Fruit fly (Drosophila melanogaster) whole organism, embryonic: ENCODE measurements around the gene CG42638.

Experiments used
- Abd-B ChIP-seq: fragments of 200-800 bp; sonication (Bioruptor generic); optimal IDR thresholded peaks from 2 replicates; lab custom pipeline; 2018; ENCODE audit warnings: missing biosample characterization, mild to moderate bottlenecking, missing genetic modification characterization, moderate library complexity
- Antp ChIP-seq: fragments of 200-800 bp; sonication (Bioruptor generic); optimal IDR thresholded peaks from 3 replicates; lab custom pipeline; 2016; ENCODE audit warnings: missing biosample characterization, missing genetic modification characterization
- C15 ChIP-seq: fragments of 200-800 bp; sonication (Bioruptor generic); IDR thresholded peaks from 3 replicates; pipeline ENCODE4 v1.3.6; 2022; ENCODE audit warnings: missing biosample characterization, missing genetic modification characterization
- CG10147 ChIP-seq: fragments of 200-800 bp; sonication (Bioruptor generic); optimal IDR thresholded peaks from 2 replicates; lab custom pipeline; 2019; ENCODE audit warnings: missing biosample characterization, mild to moderate bottlenecking, missing genetic modification characterization, moderate library complexity
- CG11723 ChIP-seq: fragments of 200-800 bp; sonication (Bioruptor generic); optimal IDR thresholded peaks from 2 replicates; lab custom pipeline; 2017; ENCODE audit warnings: missing biosample characterization, mild to moderate bottlenecking, missing genetic modification characterization
- CG13424 ChIP-seq: fragments of 200-800 bp; sonication (Bioruptor generic); optimal IDR thresholded peaks from 2 replicates; lab custom pipeline; 2019; ENCODE audit warnings: missing biosample characterization, mild to moderate bottlenecking, missing genetic modification characterization, moderate library complexity
- CG14965 ChIP-seq: fragments of 200-800 bp; sonication (Bioruptor generic); optimal IDR thresholded peaks from 2 replicates; lab custom pipeline; 2016; ENCODE audit warnings: missing biosample characterization, missing genetic modification characterization, borderline replicate concordance
- CG17359 ChIP-seq: fragments of 200-800 bp; sonication (Bioruptor generic); optimal IDR thresholded peaks from 3 replicates; lab custom pipeline; 2018; ENCODE audit warnings: missing biosample characterization, mild to moderate bottlenecking, missing genetic modification characterization, moderate library complexity
- CG17912 ChIP-seq: fragments of 200-800 bp; sonication (Bioruptor generic); optimal IDR thresholded peaks from 2 replicates; lab custom pipeline; 2018; ENCODE audit warnings: missing biosample characterization, mild to moderate bottlenecking, missing genetic modification characterization
- CG18476 ChIP-seq: fragments of 200-800 bp; sonication (Bioruptor generic); optimal IDR thresholded peaks from 2 replicates; lab custom pipeline; 2016; ENCODE audit warnings: missing biosample characterization, mild to moderate bottlenecking, missing genetic modification characterization
- CG2712 ChIP-seq: fragments of 200-800 bp; optimal IDR thresholded peaks from 3 replicates; lab custom pipeline; 2019; ENCODE audit warnings: missing biosample characterization, mild to moderate bottlenecking, missing genetic modification characterization, moderate library complexity
- CG32772 ChIP-seq: fragments of 200-800 bp; sonication (Bioruptor generic); IDR thresholded peaks from 2 replicates; pipeline ENCODE4 v1.3.6; 2022; ENCODE audit warnings: missing biosample characterization, missing genetic modification characterization
- CG33557 ChIP-seq: fragments of 200-800 bp; sonication (Bioruptor generic); optimal IDR thresholded peaks from 2 replicates; lab custom pipeline; 2019; ENCODE audit warnings: missing biosample characterization, mild to moderate bottlenecking, missing genetic modification characterization, moderate library complexity
- CG3407 ChIP-seq: fragments of 200-800 bp; sonication (Bioruptor generic); optimal IDR thresholded peaks from 2 replicates; lab custom pipeline; 2018; ENCODE audit warnings: missing biosample characterization, mild to moderate bottlenecking, missing genetic modification characterization
- CG4328 ChIP-seq: fragments of 200-800 bp; sonication (Bioruptor generic); optimal IDR thresholded peaks from 3 replicates; lab custom pipeline; 2017; ENCODE audit warnings: missing biosample characterization, missing genetic modification reagents, missing genetic modification characterization
- CG4360 ChIP-seq: fragments of 200-800 bp; sonication (Bioruptor generic); IDR thresholded peaks from 2 replicates; pipeline ENCODE4 v1.3.6; 2022; ENCODE audit warnings: missing biosample characterization, missing genetic modification characterization
- CG6683 ChIP-seq: fragments of 200-800 bp; sonication (Bioruptor generic); optimal IDR thresholded peaks from 2 replicates; lab custom pipeline; 2017; ENCODE audit warnings: missing biosample characterization, mild to moderate bottlenecking, missing genetic modification characterization, missing genetic modification reagents
- CG6791 ChIP-seq: fragments of 200-800 bp; sonication (Bioruptor generic); IDR thresholded peaks from 3 replicates; pipeline ENCODE4 v1.3.6; 2022; ENCODE audit warnings: missing biosample characterization, missing genetic modification characterization; ENCODE audit not compliant: partially characterized antibody
- CG8290 ChIP-seq, 3 experiments: fragments of 200-800 bp; sonication (Bioruptor generic); optimal IDR thresholded peaks; 2 replicates each; lab custom pipeline; 2016 to 2019; ENCODE audit warnings: missing biosample characterization in 3 of 3, missing genetic modification characterization in 3 of 3, mild to moderate bottlenecking in 2 of 3, moderate library complexity in 1 of 3
- CG9437 ChIP-seq: fragments of 200-800 bp; sonication (Bioruptor generic); optimal IDR thresholded peaks from 2 replicates; lab custom pipeline; 2018; ENCODE audit warnings: missing biosample characterization, mild to moderate bottlenecking, missing genetic modification characterization
- CG9609 ChIP-seq: fragments of 200-800 bp; sonication (Bioruptor generic); optimal IDR thresholded peaks from 3 replicates; lab custom pipeline; 2016; ENCODE audit warnings: missing biosample characterization, missing genetic modification characterization
- CoRest ChIP-seq: fragments of 200-800 bp; sonication (Bioruptor generic); optimal IDR thresholded peaks from 3 replicates; lab custom pipeline; 2018; ENCODE audit warnings: missing biosample characterization, mild to moderate bottlenecking, missing genetic modification characterization, moderate library complexity
- Dad ChIP-seq: fragments of 200-800 bp; sonication (Bioruptor generic); optimal IDR thresholded peaks from 3 replicates; lab custom pipeline; 2016; ENCODE audit warnings: missing biosample characterization, missing genetic modification characterization
- HmgZ ChIP-seq: fragments of 200-800 bp; sonication (Bioruptor generic); optimal IDR thresholded peaks from 2 replicates; lab custom pipeline; 2018; ENCODE audit warnings: missing biosample characterization, mild to moderate bottlenecking, missing genetic modification characterization
- NfI ChIP-seq: fragments of 200-800 bp; sonication (Bioruptor generic); optimal IDR thresholded peaks from 3 replicates; lab custom pipeline; 2018; ENCODE audit warnings: missing biosample characterization, mild to moderate bottlenecking, missing genetic modification characterization, moderate library complexity
- PHDP ChIP-seq: fragments of 200-800 bp; sonication (Bioruptor generic); optimal IDR thresholded peaks from 3 replicates; lab custom pipeline; 2018; ENCODE audit warnings: missing biosample characterization, mild to moderate bottlenecking, missing genetic modification characterization, moderate library complexity
- Pdp1 ChIP-seq, 2 experiments: fragments of 200-800 bp; sonication (Bioruptor generic); optimal IDR thresholded peaks; 3 replicates each; lab custom pipeline; 2016; ENCODE audit warnings: missing biosample characterization in 2 of 2, missing genetic modification characterization in 2 of 2, mild to moderate bottlenecking in 1 of 2, moderate library complexity in 1 of 2
- Side ChIP-seq: fragments of 200-800 bp; sonication (Bioruptor generic); optimal IDR thresholded peaks from 2 replicates; lab custom pipeline; 2016; ENCODE audit warnings: missing biosample characterization, missing genetic modification characterization
- Sox102F ChIP-seq: fragments of 200-800 bp; sonication (Bioruptor generic); optimal IDR thresholded peaks from 2 replicates; lab custom pipeline; 2018; ENCODE audit warnings: missing biosample characterization, mild to moderate bottlenecking, missing genetic modification characterization, moderate library complexity
- Sry-β ChIP-seq: fragments of 200-800 bp; sonication (Bioruptor generic); optimal IDR thresholded peaks from 2 replicates; lab custom pipeline; 2018; ENCODE audit warnings: missing biosample characterization, mild to moderate bottlenecking, missing genetic modification characterization, moderate library complexity
- Xrp1 ChIP-seq: fragments of 200-800 bp; sonication (Bioruptor generic); IDR thresholded peaks from 2 replicates; pipeline ENCODE4 v1.3.6; 2022; ENCODE audit warnings: missing biosample characterization, missing genetic modification characterization
- ab ChIP-seq: fragments of 200-800 bp; sonication (Bioruptor generic); optimal IDR thresholded peaks from 2 replicates; lab custom pipeline; 2016; ENCODE audit warnings: missing biosample characterization, missing genetic modification characterization
- aop ChIP-seq: fragments of 200-800 bp; sonication (Bioruptor generic); IDR thresholded peaks from 2 replicates; pipeline ENCODE4 v1.3.6; 2022; ENCODE audit warnings: missing biosample characterization, missing genetic modification characterization
- bcd ChIP-seq: fragments of 200-800 bp; sonication (Bioruptor generic); optimal IDR thresholded peaks from 2 replicates; lab custom pipeline; 2017; ENCODE audit warnings: missing biosample characterization, mild to moderate bottlenecking, missing genetic modification characterization
- br ChIP-seq: fragments of >200 bp; optimal IDR thresholded peaks from 2 replicates; lab custom pipeline; 2017
- caup ChIP-seq: fragments of 200-800 bp; sonication (Bioruptor generic); optimal IDR thresholded peaks from 3 replicates; lab custom pipeline; 2017; ENCODE audit warnings: missing biosample characterization, mild to moderate bottlenecking, missing genetic modification characterization, moderate library complexity; ENCODE audit not compliant: severe bottlenecking
- fd3F ChIP-seq: fragments of 200-800 bp; sonication (Bioruptor generic); optimal IDR thresholded peaks from 2 replicates; lab custom pipeline; 2018; ENCODE audit warnings: missing biosample characterization, mild to moderate bottlenecking, missing genetic modification characterization, moderate library complexity
- gcm2 ChIP-seq: fragments of 200-800 bp; sonication (Bioruptor generic); optimal IDR thresholded peaks from 2 replicates; lab custom pipeline; 2016; ENCODE audit warnings: missing biosample characterization, missing genetic modification characterization
- grn ChIP-seq: fragments of 200-800 bp; sonication (Bioruptor generic); optimal IDR thresholded peaks from 3 replicates; lab custom pipeline; 2017; ENCODE audit warnings: missing biosample characterization, missing genetic modification characterization
- ind ChIP-seq: fragments of 200-800 bp; sonication (Bioruptor generic); optimal IDR thresholded peaks from 3 replicates; lab custom pipeline; 2016; ENCODE audit warnings: missing biosample characterization, missing genetic modification characterization
- phol ChIP-seq: fragments of 200-800 bp; sonication (Bioruptor generic); optimal IDR thresholded peaks from 3 replicates; lab custom pipeline; 2018; ENCODE audit warnings: missing biosample characterization, mild to moderate bottlenecking, missing genetic modification characterization, moderate library complexity
- psq ChIP-seq: fragments of 200-800 bp; sonication (Bioruptor generic); optimal IDR thresholded peaks from 2 replicates; lab custom pipeline; 2017; ENCODE audit warnings: missing biosample characterization, missing genetic modification characterization
- slou ChIP-seq: fragments of 200-800 bp; sonication (Bioruptor generic); optimal IDR thresholded peaks from 3 replicates; lab custom pipeline; 2016; ENCODE audit warnings: missing biosample characterization, missing genetic modification characterization
- sob ChIP-seq: fragments of 200-800 bp; sonication (Bioruptor generic); IDR thresholded peaks from 2 replicates; pipeline ENCODE4 v1.3.6; 2022; ENCODE audit warnings: missing biosample characterization, missing genetic modification characterization
- trh ChIP-seq: fragments of 200-800 bp; sonication (Bioruptor generic); optimal IDR thresholded peaks from 2 replicates; lab custom pipeline; 2016; ENCODE audit warnings: missing biosample characterization, missing genetic modification characterization
- twi ChIP-seq: fragments of 200-800 bp; optimal IDR thresholded peaks from 2 replicates; lab custom pipeline; 2019; ENCODE audit warnings: missing biosample characterization, mild to moderate bottlenecking, missing genetic modification characterization, moderate library complexity
- tx ChIP-seq: fragments of 200-800 bp; sonication (Bioruptor generic); optimal IDR thresholded peaks from 2 replicates; lab custom pipeline; 2016; ENCODE audit warnings: missing biosample characterization, missing genetic modification characterization
- zen ChIP-seq: fragments of 200-800 bp; sonication (Bioruptor generic); optimal IDR thresholded peaks from 3 replicates; lab custom pipeline; 2018; ENCODE audit warnings: missing biosample characterization, mild to moderate bottlenecking, missing genetic modification characterization, moderate library complexity

The CG42638 gene

dm6 chr3L:19790929-19791687, 41.6 kb upstream of the CG42638 start (continued):
- TF ChIP-seq CG9437 (GFP tag; lab: Kevin White, UChicago) = peak; percentile 69
- TF ChIP-seq phol = peak; percentile 79
- peak; percentile 46; the same call in 1 of the 2 replicates for TF ChIP-seq Xrp1 (GFP tag; lab: Robert Waterston, UW)
- peak; percentile 75 for TF ChIP-seq CG2712 (tag; lab: Kevin White, UChicago)
- TF ChIP-seq NfI (GFP tag; lab: Kevin White, UChicago) = peak; percentile 70
- peak; percentile 18 for TF ChIP-seq CG6683
- TF ChIP-seq ind = peak; percentile 70
- peak; percentile 68 for TF ChIP-seq CG13424 (tag; lab: Kevin White, UChicago)
- TF ChIP-seq grn = no peak
- TF ChIP-seq Sox102F = peak; percentile 47
- peak; percentile 79 for TF ChIP-seq bcd (GFP tag; lab: Kevin White, UChicago)
- peak; percentile 74 for TF ChIP-seq CG8290 (GFP tag; optimal IDR thresholded peaks at IDR 0.05; lab: Kevin White, UChicago)
- peak; percentile 29 to 31 for TF ChIP-seq CG8290 (tag; optimal IDR thresholded peaks at IDR 0.05; lab: Kevin White, UChicago)
- peak; percentile 99 for TF ChIP-seq Sry-β (GFP tag; lab: Kevin White, UChicago)
- TF ChIP-seq Side = peak; percentile 43
- TF ChIP-seq CG11723 (GFP tag; lab: Kevin White, UChicago) = peak; percentile 46
- TF ChIP-seq CoRest (tag; lab: Kevin White, UChicago) = peak; percentile 83
- TF ChIP-seq slou (GFP tag; lab: Kevin White, UChicago) = peak; percentile 42
- no peak for TF ChIP-seq zen (tag; lab: Kevin White, UChicago)
- peak; percentile 49 for TF ChIP-seq fd3F (GFP tag; lab: Kevin White, UChicago)
- TF ChIP-seq CG4360 (GFP tag; lab: Robert Waterston, UW) = 0 out of 2 replicates have a peak, but pooled peaks have one; percentile 22
- peak; percentile 14 for TF ChIP-seq caup (GFP tag; lab: Kevin White, UChicago)
- peak; percentile 38 for TF ChIP-seq CG3407 (GFP tag; lab: Kevin White, UChicago)
- peak; percentile 71 for TF ChIP-seq CG10147 (GFP tag; lab: Kevin White, UChicago)
- peak; percentile 42 for TF ChIP-seq CG9609 (GFP tag; lab: Kevin White, UChicago)
- no peak for TF ChIP-seq aop (GFP tag; lab: Robert Waterston, UW)
- peak; percentile 33 for TF ChIP-seq Abd-B (GFP tag; lab: Kevin White, UChicago)
- peak; percentile 58 for TF ChIP-seq CG33557 (GFP tag; lab: Kevin White, UChicago)
- peak; percentile 54 for TF ChIP-seq CG17359 (tag; lab: Kevin White, UChicago)
- TF ChIP-seq CG17912 (GFP tag; lab: Kevin White, UChicago) = no peak
- peak; percentile 33; the same call in 1 of the 2 replicates for TF ChIP-seq sob (GFP tag; lab: Robert Waterston, UW)
- peak; percentile 81 for TF ChIP-seq twi (tag; lab: Kevin White, UChicago)
- TF ChIP-seq ab (GFP tag; lab: Kevin White, UChicago) = peak; percentile 15
- TF ChIP-seq gcm2 (GFP tag; lab: Kevin White, UChicago) = peak; percentile 53
- TF ChIP-seq HmgZ (tag; lab: Kevin White, UChicago) = peak; percentile 16
- TF ChIP-seq br (lab: Kevin White, UChicago) = no peak
- peak; percentile 52 for TF ChIP-seq CG18476 (GFP tag; lab: Kevin White, UChicago)
- TF ChIP-seq CG6791 (GFP tag; lab: Robert Waterston, UW) = peak; percentile 46; the same call in 1 of the 3 replicates
- TF ChIP-seq CG32772 (GFP tag; lab: Robert Waterston, UW) = no peak
- TF ChIP-seq PHDP (tag; lab: Kevin White, UChicago) = peak; percentile 52
- TF ChIP-seq C15 (GFP tag; lab: Robert Waterston, UW) = no peak
- peak; percentile 2 for TF ChIP-seq psq (GFP tag; lab: Kevin White, UChicago)
- peak; percentile 22 for TF ChIP-seq trh
- TF ChIP-seq Pdp1 (GFP tag; optimal IDR thresholded peaks at IDR 0.05; lab: Kevin White, UChicago) = peak; percentile 39 to 78
- peak; percentile 19 for TF ChIP-seq tx
- no peak for TF ChIP-seq CG14965 (GFP tag; lab: Kevin White, UChicago)
- peak; percentile 51 for TF ChIP-seq Antp
- TF ChIP-seq CG4328 (GFP tag; lab: Kevin White, UChicago) = peak; percentile 21
- peak; percentile 26 for TF ChIP-seq Dad (GFP tag; lab: Kevin White, UChicago)
